Worm (Caenorhabditis elegans) whole organism, L2 larva: Measurements from ENCODE around the gene catp-5.

Source experiments
- F13H6.1 ChIP-seq: sonication (generic microtip); optimal IDR thresholded peaks from 2 replicates; lab custom pipeline; 2016; ENCODE audit warnings: missing genetic modification characterization, missing compliant biosample characterization
- R02D3.7 ChIP-seq: fragments of 150-350 bp; optimal IDR thresholded peaks from 2 replicates; lab custom pipeline; 2014; ENCODE audit warnings: missing biosample characterization, missing genetic modification characterization
- Y55F3AM.14 ChIP-seq: fragments of 200-800 bp; sonication (Bioruptor generic); optimal IDR thresholded peaks from 2 replicates; lab custom pipeline; 2018; ENCODE audit warnings: mild to moderate bottlenecking, missing genetic modification characterization, missing compliant biosample characterization
- ZK546.5 ChIP-seq: sonication (generic microtip); optimal IDR thresholded peaks from 2 replicates; lab custom pipeline; 2017; ENCODE audit warnings: missing biosample characterization, missing genetic modification characterization
- alr-1 ChIP-seq: fragments of 150-350 bp; optimal IDR thresholded peaks from 2 replicates; lab custom pipeline; 2014; ENCODE audit warnings: missing biosample characterization, missing genetic modification characterization
- aly-2 ChIP-seq: fragments of 150-350 bp; optimal IDR thresholded peaks from 2 replicates; lab custom pipeline; 2014; ENCODE audit warnings: missing biosample characterization, missing genetic modification characterization
- blmp-1 ChIP-seq: sonication (generic microtip); optimal IDR thresholded peaks from 2 replicates; lab custom pipeline; 2017; ENCODE audit warnings: missing genetic modification characterization, mild to moderate bottlenecking, missing compliant biosample characterization, antibody characterized with exemption, moderate library complexity; ENCODE audit not compliant: insufficient read depth
- ceh-16 ChIP-seq: fragments of 150-350 bp; optimal IDR thresholded peaks from 2 replicates; lab custom pipeline; 2014; ENCODE audit warnings: missing biosample characterization, missing genetic modification characterization
- ceh-82 ChIP-seq: fragments of 150-350 bp; optimal IDR thresholded peaks from 2 replicates; lab custom pipeline; 2014; ENCODE audit warnings: missing biosample characterization, missing genetic modification characterization
- dmd-4 ChIP-seq: sonication (generic microtip); optimal IDR thresholded peaks from 2 replicates; lab custom pipeline; 2017; ENCODE audit warnings: missing biosample characterization, missing genetic modification characterization
- elt-1 ChIP-seq: fragments of 150-350 bp; optimal IDR thresholded peaks from 2 replicates; lab custom pipeline; 2014; ENCODE audit warnings: missing biosample characterization, missing genetic modification characterization
- elt-3 ChIP-seq: sonication (generic microtip); optimal IDR thresholded peaks from 2 replicates; lab custom pipeline; 2017; ENCODE audit warnings: missing biosample characterization, missing genetic modification characterization
- fos-1 ChIP-seq: fragments of 150-350 bp; optimal IDR thresholded peaks from 2 replicates; lab custom pipeline; 2014; ENCODE audit warnings: missing biosample characterization, missing genetic modification characterization
- lin-11 ChIP-seq: fragments of 150-350 bp; sonication (generic microtip); optimal IDR thresholded peaks from 2 replicates; lab custom pipeline; 2014; ENCODE audit warnings: missing biosample characterization, missing genetic modification characterization, inconsistent platforms, mixed read lengths
- lin-39 ChIP-seq: fragments of 150-350 bp; optimal IDR thresholded peaks from 2 replicates; lab custom pipeline; 2014; ENCODE audit warnings: missing biosample characterization, missing genetic modification reagents, missing genetic modification characterization
- mab-5 ChIP-seq: fragments of 150-350 bp; optimal IDR thresholded peaks from 2 replicates; lab custom pipeline; 2014; ENCODE audit warnings: missing biosample characterization, missing genetic modification characterization
- mbf-1 ChIP-seq: sonication (generic microtip); optimal IDR thresholded peaks from 2 replicates; lab custom pipeline; 2017; ENCODE audit warnings: missing biosample characterization, missing genetic modification characterization
- nhr-10 ChIP-seq: sonication (generic microtip); optimal IDR thresholded peaks from 2 replicates; lab custom pipeline; 2017; ENCODE audit warnings: missing biosample characterization, missing genetic modification characterization
- nhr-11 ChIP-seq: fragments of 150-350 bp; optimal IDR thresholded peaks from 2 replicates; lab custom pipeline; 2014; ENCODE audit warnings: missing biosample characterization, missing genetic modification characterization
- nhr-12 ChIP-seq: fragments of 150-350 bp; optimal IDR thresholded peaks from 2 replicates; lab custom pipeline; 2014; ENCODE audit warnings: missing biosample characterization, missing genetic modification characterization
- nhr-129 ChIP-seq: fragments of 150-350 bp; optimal IDR thresholded peaks from 2 replicates; lab custom pipeline; 2014; ENCODE audit warnings: missing biosample characterization, missing genetic modification characterization
- nhr-23 ChIP-seq: fragments of 150-350 bp; optimal IDR thresholded peaks from 2 replicates; lab custom pipeline; 2014; ENCODE audit warnings: missing biosample characterization, missing genetic modification reagents, missing genetic modification characterization
- nhr-237 ChIP-seq: fragments of 150-350 bp; optimal IDR thresholded peaks from 2 replicates; lab custom pipeline; 2014; ENCODE audit warnings: missing biosample characterization, missing genetic modification characterization
- nhr-25 ChIP-seq: fragments of 150-350 bp; sonication (generic microtip); optimal IDR thresholded peaks from 3 replicates; lab custom pipeline; 2014; ENCODE audit warnings: missing biosample characterization, missing genetic modification characterization
- nhr-6 ChIP-seq: fragments of 150-350 bp; optimal IDR thresholded peaks from 2 replicates; lab custom pipeline; 2014; ENCODE audit warnings: missing biosample characterization, missing genetic modification characterization
- nhr-77 ChIP-seq: fragments of 150-350 bp; optimal IDR thresholded peaks from 2 replicates; lab custom pipeline; 2014; ENCODE audit warnings: missing biosample characterization, missing genetic modification characterization
- sem-4 ChIP-seq: fragments of 150-350 bp; optimal IDR thresholded peaks from 2 replicates; lab custom pipeline; 2014; ENCODE audit warnings: missing biosample characterization, missing genetic modification reagents, missing genetic modification characterization
- skn-1 ChIP-seq: sonication (generic microtip); optimal IDR thresholded peaks from 2 replicates; lab custom pipeline; 2017; ENCODE audit warnings: missing biosample characterization, missing genetic modification characterization
- sma-3 ChIP-seq: sonication (generic microtip); optimal IDR thresholded peaks from 2 replicates; lab custom pipeline; 2016; ENCODE audit warnings: missing genetic modification reagents, missing genetic modification characterization, missing compliant biosample characterization
- sma-9 ChIP-seq, 2 experiments: fragments of 150-350 bp in 1 of 2; sonication (generic microtip) in 1 of 2; optimal IDR thresholded peaks; 2 replicates each; lab custom pipeline; 2014 to 2016; ENCODE audit warnings: missing genetic modification characterization in 2 of 2, mild to moderate bottlenecking in 1 of 2, missing biosample characterization in 1 of 2, missing compliant biosample characterization in 1 of 2, missing genetic modification reagents in 1 of 2, moderate library complexity in 1 of 2
- unc-39 ChIP-seq: fragments of 150-350 bp; optimal IDR thresholded peaks from 2 replicates; lab custom pipeline; 2014; ENCODE audit warnings: missing biosample characterization, missing genetic modification characterization
- unc-55 ChIP-seq: fragments of 150-350 bp; sonication (generic microtip); optimal IDR thresholded peaks from 3 replicates; lab custom pipeline; 2014; ENCODE audit warnings: missing biosample characterization, missing genetic modification reagents, missing genetic modification characterization
- ztf-1 ChIP-seq: fragments of 200-800 bp; sonication (Bioruptor generic); conservative IDR thresholded peaks from 2 replicates; pipeline ENCODE4 v1.3.6; 2022; ENCODE audit warnings: missing genetic modification characterization, missing compliant biosample characterization
- ztf-11 ChIP-seq: sonication (generic microtip); optimal IDR thresholded peaks from 2 replicates; lab custom pipeline; 2017; ENCODE audit warnings: missing biosample characterization, missing genetic modification characterization
- ztf-4 ChIP-seq: fragments of 150-350 bp; optimal IDR thresholded peaks from 2 replicates; lab custom pipeline; 2014; ENCODE audit warnings: missing biosample characterization, missing genetic modification characterization

Gene catp-5

DNA sequence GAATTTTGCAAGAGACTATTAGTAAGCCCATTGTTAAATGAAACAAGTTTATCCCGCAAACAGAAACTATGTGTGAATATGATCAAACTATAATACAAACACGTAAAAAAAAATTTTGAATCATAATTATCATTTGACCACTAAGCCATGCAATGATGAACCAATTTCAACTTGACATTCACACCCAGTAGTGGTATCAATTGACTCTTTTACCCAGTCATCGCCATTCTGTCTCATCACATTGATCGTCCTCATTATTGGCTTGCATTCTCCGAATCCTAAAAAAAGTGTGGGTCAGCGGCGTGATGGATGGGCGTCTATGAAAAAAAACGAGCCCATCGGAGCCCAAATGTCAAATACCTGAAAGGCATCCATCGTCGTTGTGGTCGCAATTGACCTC, 21.6 kb upstream of the catp-5 start:
- no peak for TF ChIP-seq nhr-11 (tag; lab: Kevin White, UChicago)
- TF ChIP-seq ztf-11 (tag; lab: Kevin White, UChicago): no peak
- no peak for TF ChIP-seq ZK546.5 (tag; lab: Kevin White, UChicago)
- TF ChIP-seq ceh-82 (tag; lab: Kevin White, UChicago): no peak
- TF ChIP-seq dmd-4: no peak
- no peak for TF ChIP-seq sem-4 (tag; lab: Kevin White, UChicago)
- no peak for TF ChIP-seq alr-1 (tag; lab: Kevin White, UChicago)
- TF ChIP-seq blmp-1 (tag; lab: Kevin White, UChicago): no peak
- TF ChIP-seq, all 48 proteins: peak for 0

DNA sequence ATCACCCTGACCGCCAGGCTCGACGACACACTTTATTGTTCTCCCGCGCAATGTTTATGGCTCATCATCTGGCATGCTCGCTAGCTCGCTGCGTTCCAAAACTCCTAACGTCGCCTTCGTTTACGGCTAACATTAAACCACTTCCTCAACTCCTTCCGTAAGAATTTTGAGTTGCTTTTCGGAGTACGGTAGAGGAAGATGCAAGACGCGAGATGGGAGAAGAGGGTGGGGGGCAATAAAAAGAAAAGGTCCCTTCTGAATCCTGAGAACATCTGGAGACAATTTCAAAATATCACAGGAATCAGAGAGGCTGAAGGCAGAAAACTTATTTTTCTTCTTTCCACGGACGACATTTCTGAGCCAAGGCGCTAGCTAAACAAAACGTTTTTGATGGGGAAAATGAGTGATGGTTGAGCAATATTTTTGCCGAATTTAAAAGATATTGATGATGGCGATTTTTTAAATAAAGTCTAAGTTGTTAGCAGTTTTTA, 19.2 kb upstream of the catp-5 start:
- TF ChIP-seq nhr-10 (tag; lab: Kevin White, UChicago) (no peak), alr-1 (tag; lab: Kevin White, UChicago) (no peak), F13H6.1 (no peak), fos-1 (no peak), nhr-25 (tag; lab: Kevin White, UChicago) (no peak), R02D3.7 (no peak), unc-55 (GFP tag; lab: Kevin White, UChicago) (no peak), elt-3 (no peak), ztf-4 (tag; lab: Kevin White, UChicago) (no peak), lin-39 (tag; lab: Kevin White, UChicago) (no peak), Y55F3AM.14 (GFP tag; lab: Kevin White, UChicago) (no peak), sem-4 (tag; lab: Kevin White, UChicago) (no peak), ztf-1 (GFP tag; lab: Robert Waterston, UW) (no peak), nhr-6 (tag; lab: Kevin White, UChicago) (no peak)

DNA sequence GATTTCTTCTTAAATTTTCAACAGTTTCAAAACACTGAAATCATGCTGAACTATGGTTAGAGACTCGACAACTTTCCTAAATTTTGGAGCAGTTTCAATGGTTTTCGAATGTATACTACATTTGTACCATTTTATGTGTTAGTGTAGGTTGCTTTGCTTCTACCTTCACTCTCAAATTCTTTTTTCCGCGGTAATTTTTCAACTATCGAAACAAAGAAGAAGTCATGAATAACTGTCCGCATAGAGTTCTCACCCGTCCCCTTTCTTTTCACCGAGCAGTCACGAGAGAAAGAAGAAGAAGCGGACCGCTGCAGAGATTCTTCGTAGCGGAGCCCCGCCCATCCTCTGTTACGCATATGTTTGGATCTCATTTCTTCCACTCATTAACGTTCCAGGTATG, 17.5 kb upstream of the catp-5 start, which contains the start of gene hlh-8:
TSS of gene hlh-8 (plus strand) at position 301 of the 400 bp plus-strand sequence.
- no peak for TF ChIP-seq Y55F3AM.14 (GFP tag; lab: Kevin White, UChicago)
- TF ChIP-seq elt-1 (tag; lab: Kevin White, UChicago): no peak
- TF ChIP-seq ZK546.5 (tag; lab: Kevin White, UChicago): no peak
- no peak for TF ChIP-seq nhr-10 (tag; lab: Kevin White, UChicago)
- no peak for TF ChIP-seq sma-9 (GFP tag; optimal IDR thresholded peaks at IDR 0.05; lab: Kevin White, UChicago)
- TF ChIP-seq sma-9 (tag; optimal IDR thresholded peaks at IDR 0.05; lab: Kevin White, UChicago): no peak
- TF ChIP-seq unc-39 (tag; lab: Kevin White, UChicago): no peak
- TF ChIP-seq lin-11 (tag; lab: Kevin White, UChicago): no peak

DNA sequence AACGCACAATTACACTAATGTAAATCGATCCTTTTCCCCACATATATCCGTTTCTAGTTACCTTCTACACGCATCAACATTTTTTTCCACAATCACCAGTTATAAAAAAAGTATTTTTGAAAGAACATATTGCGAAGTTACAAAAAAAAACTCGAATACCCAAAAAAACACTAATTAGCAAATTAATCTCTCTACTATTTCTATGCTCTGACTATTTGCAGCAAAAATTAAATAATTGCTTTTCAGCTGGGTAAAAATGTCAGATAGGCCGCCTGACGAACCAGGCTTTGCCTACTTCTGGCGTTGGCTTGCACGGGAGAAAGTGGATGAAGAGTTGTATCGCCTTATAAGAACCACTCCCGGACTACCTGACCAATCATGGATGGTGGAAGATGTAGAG, 11.5 kb upstream of the catp-5 start, which contains the start of gene K07E3.1:
TSS of gene K07E3.1 (plus strand) at position 247 of the 400 bp plus-strand sequence.
- TF ChIP-seq nhr-23 (tag; lab: Kevin White, UChicago) (no peak), nhr-11 (tag; lab: Kevin White, UChicago) (no peak), nhr-237 (tag; lab: Kevin White, UChicago) (no peak), nhr-25 (tag; lab: Kevin White, UChicago) (no peak), skn-1 (tag; lab: Kevin White, UChicago) (no peak), R02D3.7 (no peak), elt-1 (tag; lab: Kevin White, UChicago) (no peak), aly-2 (tag; lab: Kevin White, UChicago) (no peak), nhr-12 (tag; lab: Kevin White, UChicago) (no peak), nhr-77 (no peak), ztf-11 (tag; lab: Kevin White, UChicago) (no peak), sma-3 (GFP tag; lab: Kevin White, UChicago) (no peak), mbf-1 (tag; lab: Kevin White, UChicago) (no peak), mab-5 (tag; lab: Kevin White, UChicago) (no peak), ceh-16 (no peak), nhr-129 (tag; lab: Kevin White, UChicago) (no peak), dmd-4 (no peak)
